Worm (Caenorhabditis elegans) whole organism, L1 larva: ENCODE results near the gene B0228.6.

ENCODE experiments used
- C16A3.4 ChIP-seq: fragments of 150-350 bp; optimal IDR thresholded peaks from 2 replicates; lab custom pipeline; 2014; ENCODE audit warnings: missing biosample characterization, missing genetic modification characterization
- F16B12.6 ChIP-seq: fragments of 150-350 bp; optimal IDR thresholded peaks from 2 replicates; lab custom pipeline; 2014; ENCODE audit warnings: missing biosample characterization, missing genetic modification characterization
- aha-1 ChIP-seq: fragments of 150-350 bp; optimal IDR thresholded peaks from 2 replicates; lab custom pipeline; 2014; ENCODE audit warnings: missing biosample characterization, missing genetic modification characterization
- alr-1 ChIP-seq: fragments of 200-800 bp; sonication (Bioruptor generic); optimal IDR thresholded peaks from 2 replicates; lab custom pipeline; 2018; ENCODE audit warnings: borderline replicate concordance, mild to moderate bottlenecking, missing genetic modification characterization, missing compliant biosample characterization
- ama-1 ChIP-seq: fragments of 150-350 bp; optimal IDR thresholded peaks from 2 replicates; lab custom pipeline; 2014
- blmp-1 ChIP-seq: fragments of 150-350 bp; optimal IDR thresholded peaks from 2 replicates; lab custom pipeline; 2014; ENCODE audit warnings: missing biosample characterization, missing genetic modification characterization
- ceh-63 ChIP-seq: fragments of 200-800 bp; sonication (Bioruptor generic); optimal IDR thresholded peaks from 2 replicates; lab custom pipeline; 2018; ENCODE audit warnings: mild to moderate bottlenecking, missing genetic modification characterization, missing compliant biosample characterization
- ceh-82 ChIP-seq, 3 experiments: fragments of 150-350 bp in 1 of 3; sonication (generic microtip) in 2 of 3; optimal IDR thresholded peaks; 2 replicates each; lab custom pipeline; 2014 to 2017; ENCODE audit warnings: missing biosample characterization in 3 of 3, missing genetic modification characterization in 3 of 3
- ceh-88 ChIP-seq: fragments of 200-800 bp; sonication (Bioruptor generic); IDR thresholded peaks from 2 replicates; pipeline ENCODE4 v1.3.6; 2022; ENCODE audit warnings: missing genetic modification characterization, missing compliant biosample characterization
- ceh-90 ChIP-seq: sonication (generic microtip); optimal IDR thresholded peaks from 2 replicates; lab custom pipeline; 2016; ENCODE audit warnings: missing genetic modification characterization, missing compliant biosample characterization
- efl-3 ChIP-seq: fragments of 200-800 bp; sonication (Bioruptor generic); optimal IDR thresholded peaks from 2 replicates; lab custom pipeline; 2018; ENCODE audit warnings: mild to moderate bottlenecking, missing genetic modification characterization, missing compliant biosample characterization
- egl-13 ChIP-seq: sonication (generic microtip); optimal IDR thresholded peaks from 2 replicates; lab custom pipeline; 2016; ENCODE audit warnings: missing genotype, missing genetic modification reagents, missing genetic modification characterization, missing compliant biosample characterization
- egl-27 ChIP-seq, 2 experiments: fragments of 150-350 bp in 1 of 2; sonication (generic microtip); optimal IDR thresholded peaks; 3 replicates each; lab custom pipeline; 2017 to 2018; ENCODE audit warnings: missing biosample characterization in 2 of 2, missing genetic modification characterization in 2 of 2, missing genetic modification reagents in 2 of 2
- elt-2 ChIP-seq: sonication (generic microtip); optimal IDR thresholded peaks from 2 replicates; lab custom pipeline; 2016; ENCODE audit warnings: missing genetic modification characterization, mild to moderate bottlenecking, inconsistent platforms, missing compliant biosample characterization, missing genetic modification reagents
- elt-3 ChIP-seq, 6 experiments: fragments of 150-350 bp in 1 of 6; sonication (generic microtip); optimal IDR thresholded peaks; 2 replicates each; lab custom pipeline; 2017 to 2018; ENCODE audit warnings: missing biosample characterization in 6 of 6, missing genetic modification characterization in 6 of 6, inconsistent platforms in 1 of 6
- ets-5 ChIP-seq: fragments of 200-800 bp; sonication (Bioruptor generic); IDR thresholded peaks from 2 replicates; pipeline ENCODE4 v1.3.6; 2022; ENCODE audit warnings: missing genetic modification characterization, missing compliant biosample characterization
- fkh-10 ChIP-seq: sonication (generic microtip); optimal IDR thresholded peaks from 2 replicates; lab custom pipeline; 2017; ENCODE audit warnings: missing biosample characterization, missing genetic modification reagents, missing genetic modification characterization
- fkh-4 ChIP-seq: sonication (generic microtip); optimal IDR thresholded peaks from 2 replicates; lab custom pipeline; 2016; ENCODE audit warnings: missing compliant biosample characterization, missing genetic modification characterization, borderline replicate concordance
- fkh-8 ChIP-seq: sonication (generic microtip); optimal IDR thresholded peaks from 2 replicates; lab custom pipeline; 2016; ENCODE audit warnings: mild to moderate bottlenecking, missing genetic modification characterization, missing compliant biosample characterization
- grh-1 ChIP-seq: fragments of 200-800 bp; sonication (Bioruptor generic); IDR thresholded peaks from 2 replicates; pipeline ENCODE4 v1.3.6; 2022; ENCODE audit warnings: missing genetic modification reagents, missing genetic modification characterization, missing compliant biosample characterization
- hpl-2 ChIP-seq: fragments of 150-350 bp; optimal IDR thresholded peaks from 2 replicates; lab custom pipeline; 2014; ENCODE audit warnings: missing biosample characterization, missing genetic modification reagents, missing genetic modification characterization
- irx-1 ChIP-seq: sonication (generic microtip); optimal IDR thresholded peaks from 2 replicates; lab custom pipeline; 2016; ENCODE audit warnings: missing genetic modification characterization, missing compliant biosample characterization
- lin-13 ChIP-seq: fragments of 150-350 bp; optimal IDR thresholded peaks from 2 replicates; lab custom pipeline; 2014; ENCODE audit warnings: missing biosample characterization, missing genetic modification reagents, missing genetic modification characterization
- lin-14 ChIP-seq: fragments of 200-800 bp; sonication (Bioruptor generic); optimal IDR thresholded peaks from 2 replicates; lab custom pipeline; 2018; ENCODE audit warnings: mild to moderate bottlenecking, missing genetic modification characterization, moderate library complexity, missing compliant biosample characterization
- lin-15B ChIP-seq: fragments of 150-350 bp; sonication (generic microtip); optimal IDR thresholded peaks from 3 replicates; lab custom pipeline; 2014; ENCODE audit warnings: missing biosample characterization, missing genetic modification characterization
- lin-35 ChIP-seq, 2 experiments: fragments of 150-350 bp; optimal IDR thresholded peaks; 2 replicates each; lab custom pipeline; 2014; ENCODE audit warnings: missing biosample characterization in 2 of 2, missing genetic modification characterization in 2 of 2, missing genetic modification reagents in 2 of 2
- lir-3 ChIP-seq: sonication (generic microtip); optimal IDR thresholded peaks from 2 replicates; lab custom pipeline; 2016; ENCODE audit warnings: mild to moderate bottlenecking, missing genetic modification characterization, moderate library complexity, missing compliant biosample characterization; ENCODE audit not compliant: poor library complexity
- mab-9 ChIP-seq: fragments of 200-800 bp; sonication (Bioruptor generic); IDR thresholded peaks from 2 replicates; pipeline ENCODE4 v1.3.6; 2022; ENCODE audit warnings: missing genetic modification reagents, missing genetic modification characterization, missing compliant biosample characterization
- mdl-1 ChIP-seq, 2 experiments: fragments of 150-350 bp; optimal IDR thresholded peaks; 2 replicates each; lab custom pipeline; 2014 to 2017; ENCODE audit warnings: missing biosample characterization in 2 of 2, missing genetic modification characterization in 2 of 2, inconsistent platforms in 1 of 2
- mef-2 ChIP-seq: fragments of 150-350 bp; optimal IDR thresholded peaks from 2 replicates; lab custom pipeline; 2014; ENCODE audit warnings: missing biosample characterization, missing genetic modification characterization
- mep-1 ChIP-seq: fragments of 150-350 bp; optimal IDR thresholded peaks from 2 replicates; lab custom pipeline; 2014; ENCODE audit warnings: missing biosample characterization, missing genetic modification characterization
- nhr-11 ChIP-seq: fragments of 150-350 bp; optimal IDR thresholded peaks from 2 replicates; lab custom pipeline; 2014; ENCODE audit warnings: missing biosample characterization, missing genetic modification characterization
- nhr-19 ChIP-seq: fragments of 200-800 bp; sonication (Bioruptor generic); conservative IDR thresholded peaks from 2 replicates; pipeline ENCODE4 v1.3.6; 2022; ENCODE audit warnings: missing genetic modification characterization, missing compliant biosample characterization
- nhr-237 ChIP-seq: fragments of 150-350 bp; optimal IDR thresholded peaks from 2 replicates; lab custom pipeline; 2014; ENCODE audit warnings: missing biosample characterization, missing genetic modification characterization
- nhr-47 ChIP-seq: sonication (generic microtip); optimal IDR thresholded peaks from 2 replicates; lab custom pipeline; 2016; ENCODE audit warnings: mild to moderate bottlenecking, missing genetic modification characterization, moderate library complexity, missing compliant biosample characterization
- nhr-71 ChIP-seq: sonication (generic microtip); optimal IDR thresholded peaks from 2 replicates; lab custom pipeline; 2016; ENCODE audit warnings: mild to moderate bottlenecking, missing genetic modification characterization, moderate library complexity, missing compliant biosample characterization
- nhr-84 ChIP-seq: sonication (generic microtip); optimal IDR thresholded peaks from 2 replicates; lab custom pipeline; 2017; ENCODE audit warnings: missing biosample characterization, missing genetic modification characterization
- nhr-90 ChIP-seq: sonication (generic microtip); optimal IDR thresholded peaks from 2 replicates; lab custom pipeline; 2016; ENCODE audit warnings: mild to moderate bottlenecking, missing genetic modification characterization, missing compliant biosample characterization; ENCODE audit not compliant: poor library complexity
- pqm-1 ChIP-seq: sonication (generic microtip); optimal IDR thresholded peaks from 3 replicates; lab custom pipeline; 2017; ENCODE audit warnings: missing biosample characterization, missing genetic modification characterization
- snu-23 ChIP-seq: sonication (generic microtip); optimal IDR thresholded peaks from 2 replicates; lab custom pipeline; 2016; ENCODE audit warnings: missing genetic modification characterization, missing compliant biosample characterization
- sox-4 ChIP-seq: sonication (generic microtip); optimal IDR thresholded peaks from 2 replicates; lab custom pipeline; 2016; ENCODE audit warnings: missing genetic modification characterization, missing compliant biosample characterization
- sptf-1 ChIP-seq: fragments of 150-350 bp; optimal IDR thresholded peaks from 2 replicates; lab custom pipeline; 2014; ENCODE audit warnings: missing biosample characterization, missing genetic modification characterization
- sup-37 ChIP-seq: fragments of 200-800 bp; sonication (Bioruptor generic); optimal IDR thresholded peaks from 2 replicates; lab custom pipeline; 2018; ENCODE audit warnings: mild to moderate bottlenecking, missing genetic modification characterization, missing compliant biosample characterization
- swsn-7 ChIP-seq: sonication (generic microtip); optimal IDR thresholded peaks from 2 replicates; lab custom pipeline; 2016; ENCODE audit warnings: missing genetic modification characterization, missing compliant biosample characterization
- tbx-2 ChIP-seq: sonication (generic microtip); optimal IDR thresholded peaks from 2 replicates; lab custom pipeline; 2016; ENCODE audit warnings: missing genetic modification characterization, missing compliant biosample characterization
- unc-30 ChIP-seq: sonication (generic microtip); optimal IDR thresholded peaks from 2 replicates; lab custom pipeline; 2017; ENCODE audit warnings: missing biosample characterization, missing genetic modification characterization
- unc-62 ChIP-seq: fragments of 150-350 bp; optimal IDR thresholded peaks from 2 replicates; lab custom pipeline; 2014; ENCODE audit warnings: missing biosample characterization, missing genetic modification reagents, missing genetic modification characterization
- unc-86 ChIP-seq: sonication (generic microtip); optimal IDR thresholded peaks from 2 replicates; lab custom pipeline; 2016; ENCODE audit warnings: missing genetic modification characterization, missing compliant biosample characterization
- unc-98 ChIP-seq: fragments of 200-800 bp; sonication (Bioruptor generic); IDR thresholded peaks from 2 replicates; pipeline ENCODE4 v1.3.6; 2022; ENCODE audit warnings: missing genetic modification characterization, missing compliant biosample characterization
- zag-1 ChIP-seq: fragments of 150-350 bp; optimal IDR thresholded peaks from 2 replicates; lab custom pipeline; 2014; ENCODE audit warnings: missing biosample characterization, missing genetic modification characterization
- zip-4 ChIP-seq: fragments of 200-800 bp; sonication (Bioruptor generic); optimal IDR thresholded peaks from 2 replicates; lab custom pipeline; 2018; ENCODE audit warnings: mild to moderate bottlenecking, missing genetic modification characterization, moderate library complexity, missing compliant biosample characterization

The B0228.6 gene

ce11 chrII:7778273-7778672 is 23.3 kb upstream of the B0228.6 start:
- TF ChIP-seq efl-3 (GFP tag; lab: Kevin White, UChicago) (no peak), elt-2 (peak; percentile 4), sptf-1 (no peak), nhr-11 (tag; lab: Kevin White, UChicago) (no peak)

DNA sequence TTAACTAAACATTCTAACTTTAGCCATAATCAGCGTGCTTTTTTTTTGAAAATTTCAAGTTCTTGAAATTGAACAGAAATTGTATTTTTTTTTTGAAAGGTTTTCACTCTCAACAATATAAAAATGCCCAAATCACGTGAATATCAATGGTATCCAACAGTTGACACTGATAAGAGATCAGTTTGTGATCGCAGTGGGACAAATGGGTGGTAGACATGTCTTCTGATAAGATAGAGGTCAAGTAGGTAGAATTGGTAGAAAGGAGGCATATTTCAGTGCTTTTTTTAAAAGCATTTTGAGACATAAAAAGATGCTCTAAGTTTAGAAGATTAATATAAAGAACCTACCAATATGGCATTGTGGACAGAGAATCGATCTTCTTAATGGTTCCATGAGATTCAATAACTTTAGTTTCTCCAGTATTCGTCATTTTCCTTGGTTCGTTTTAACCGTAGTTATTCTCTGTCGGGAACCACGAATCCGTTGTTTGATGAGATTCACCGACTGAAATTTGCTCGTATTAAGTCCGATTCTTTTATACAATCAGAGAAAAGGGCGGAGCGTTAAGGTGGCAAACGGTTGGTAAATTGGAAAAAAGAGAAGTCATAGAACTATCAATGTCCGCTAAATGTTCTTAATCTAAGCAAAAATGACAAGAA is 22.5 kb upstream of the B0228.6 start, which contains the start of gene mthf-1:
Gene mthf-1 (minus strand): TSS at position 504 of the 659 bp plus-strand sequence.
- TF ChIP-seq egl-13 (tag; lab: Kevin White, UChicago), result no peak
- no peak for TF ChIP-seq unc-98 (GFP tag; lab: Robert Waterston, UW)
- TF ChIP-seq ceh-88 (GFP tag; lab: Robert Waterston, UW), result no peak
- no peak for TF ChIP-seq unc-86
- no peak for TF ChIP-seq swsn-7
- TF ChIP-seq lin-13 (GFP tag; lab: Kevin White, UChicago), result no peak
- TF ChIP-seq fkh-4, result no peak
- no peak for TF ChIP-seq unc-62 (GFP tag; lab: Kevin White, UChicago)
- no peak for TF ChIP-seq irx-1 (tag; lab: Kevin White, UChicago)
- peak; percentile 2 for TF ChIP-seq C16A3.4
- TF ChIP-seq elt-3 (tag; optimal IDR thresholded peaks at IDR 0.05; lab: Kevin White, UChicago), result peak in 4 of 6 experiments; percentile 23 to 73 (median 67)
- no peak for TF ChIP-seq zip-4 (GFP tag; lab: Kevin White, UChicago)
- TF ChIP-seq nhr-237 (tag; lab: Kevin White, UChicago), result no peak
- no peak for TF ChIP-seq hpl-2 (GFP tag; lab: Kevin White, UChicago)
- TF ChIP-seq ets-5 (GFP tag; lab: Robert Waterston, UW), result no peak
- TF ChIP-seq tbx-2 (tag; lab: Kevin White, UChicago), result no peak
- no peak for TF ChIP-seq fkh-10 (GFP tag; lab: Kevin White, UChicago)
- TF ChIP-seq nhr-47 (tag; lab: Kevin White, UChicago), result no peak
- TF ChIP-seq zag-1, result no peak
- no peak for TF ChIP-seq lir-3 (tag; lab: Kevin White, UChicago)
- TF ChIP-seq blmp-1, result peak; percentile 69
- no peak for TF ChIP-seq mdl-1 (tag; optimal IDR thresholded peaks at IDR 0.05; lab: Kevin White, UChicago)
- peak; percentile 1 for TF ChIP-seq snu-23 (GFP tag; lab: Kevin White, UChicago)
- TF ChIP-seq ceh-63 (GFP tag; lab: Kevin White, UChicago), result no peak
- no peak for TF ChIP-seq pqm-1 (tag; lab: Kevin White, UChicago)
- no peak for TF ChIP-seq grh-1 (GFP tag; lab: Robert Waterston, UW)
- TF ChIP-seq alr-1, result no peak
- peak in 1 of 2 experiments; percentile 60 for TF ChIP-seq lin-35 (GFP tag; optimal IDR thresholded peaks at IDR 0.05; lab: Kevin White, UChicago)
- no peak for TF ChIP-seq sup-37 (GFP tag; lab: Kevin White, UChicago)
- no peak for TF ChIP-seq egl-27 (tag; optimal IDR thresholded peaks at IDR 0.05; lab: Kevin White, UChicago)
- TF ChIP-seq nhr-84 (tag; lab: Kevin White, UChicago), result no peak
- no peak for TF ChIP-seq ceh-90 (tag; lab: Kevin White, UChicago)
- TF ChIP-seq unc-30 (tag; lab: Kevin White, UChicago), result no peak
- TF ChIP-seq nhr-71 (tag; lab: Kevin White, UChicago), result peak; percentile 47
- no peak for TF ChIP-seq mep-1 (tag; lab: Kevin White, UChicago)
- TF ChIP-seq F16B12.6 (tag; lab: Kevin White, UChicago), result no peak
- no peak for TF ChIP-seq aha-1 (tag; lab: Kevin White, UChicago)
- peak; percentile 15; the same call in 1 of the 2 replicates for TF ChIP-seq nhr-19
- TF ChIP-seq mef-2, result no peak
- TF ChIP-seq fkh-8, result no peak
- no peak for TF ChIP-seq lin-14
- TF ChIP-seq nhr-90, result peak; percentile 66
- TF ChIP-seq ceh-82 (tag; optimal IDR thresholded peaks at IDR 0.05; lab: Kevin White, UChicago), result no peak
- no peak for TF ChIP-seq lin-15B (tag; lab: Kevin White, UChicago)
- TF ChIP-seq sox-4 (tag; lab: Kevin White, UChicago), result no peak
- TF ChIP-seq mab-9 (GFP tag; lab: Robert Waterston, UW), result no peak
- TF ChIP-seq ama-1 (lab: Kevin White, UChicago), result no peak
